Worm (Caenorhabditis elegans): ENCODE results near the gene ben-1.

Gene ben-1

ce11 chrIII:3541539-3541938, at the start of gene ben-1:
TSS of gene ben-1 (minus strand) at chrIII:3541639.
- TF ChIP-seq snpc-4 (tag; optimal IDR thresholded peaks at IDR 0.05) (no peak), nhr-77 (tag; optimal IDR thresholded peaks at IDR 0.05) (no peak), jun-1 (tag; optimal IDR thresholded peaks at IDR 0.05) (no peak), nhr-11 (tag; optimal IDR thresholded peaks at IDR 0.05) (no peak), ztf-4 (tag; optimal IDR thresholded peaks at IDR 0.05) (no peak), nhr-43 (tag; optimal IDR thresholded peaks at IDR 0.05; ENCODE audit: poor library complexity, severe bottlenecking) (no peak), pqm-1 (tag; optimal IDR thresholded peaks at IDR 0.05) (no peak), ZK546.5 (tag; optimal IDR thresholded peaks at IDR 0.05) (no peak), egl-5 (tag; optimal IDR thresholded peaks at IDR 0.05) (no peak), skn-1 (tag; optimal IDR thresholded peaks at IDR 0.05) (no peak), nhr-237 (tag; optimal IDR thresholded peaks at IDR 0.05) (no peak), daf-12 (tag; optimal IDR thresholded peaks at IDR 0.05) (no peak), nhr-67 (tag; optimal IDR thresholded peaks at IDR 0.05) (no peak)

- TF ChIP-seq snpc-4 (tag; optimal IDR thresholded peaks at IDR 0.05) (no peak), egl-5 (tag; optimal IDR thresholded peaks at IDR 0.05) (peak; percentile 70)
Observed at ce11 chrIII:3590365-3590764, 48.9 kb upstream of the ben-1 start, which contains the start of gene ptp-1. TSS of gene ptp-1 (plus strand) at chrIII:3590722.

ce11 chrIII:3588183-3588582, 46.7 kb upstream of the ben-1 start:
- TF ChIP-seq nfya-1 (tag; optimal IDR thresholded peaks at IDR 0.05; ENCODE audit: insufficient read depth) (no peak), lin-39 (tag; optimal IDR thresholded peaks at IDR 0.05) (no peak), nhr-77 (tag; optimal IDR thresholded peaks at IDR 0.05) (no peak), pqm-1 (tag; optimal IDR thresholded peaks at IDR 0.05) (no peak), nhr-43 (tag; optimal IDR thresholded peaks at IDR 0.05; ENCODE audit: poor library complexity, severe bottlenecking) (no peak), ZK546.5 (tag; optimal IDR thresholded peaks at IDR 0.05) (no peak), elt-3 (tag; optimal IDR thresholded peaks at IDR 0.05) (no peak), hmg-11 (tag; optimal IDR thresholded peaks at IDR 0.05) (no peak), nhr-67 (tag; optimal IDR thresholded peaks at IDR 0.05) (no peak), ceh-28 (tag; optimal IDR thresholded peaks at IDR 0.05) (no peak), lsy-12 (tag; optimal IDR thresholded peaks at IDR 0.05) (no peak), zag-1 (tag; optimal IDR thresholded peaks at IDR 0.05) (no peak), mdl-1 (tag; optimal IDR thresholded peaks at IDR 0.05) (no peak), mml-1 (tag; optimal IDR thresholded peaks at IDR 0.05) (no peak), nhr-237 (tag; optimal IDR thresholded peaks at IDR 0.05) (no peak), lin-15B (tag; optimal IDR thresholded peaks at IDR 0.05) (no peak), R02D3.7 (tag; optimal IDR thresholded peaks at IDR 0.05) (no peak), ztf-11 (tag; optimal IDR thresholded peaks at IDR 0.05) (no peak)

ce11 chrIII:3583341-3583740, 41.9 kb upstream of the ben-1 start:
- TF ChIP-seq ztf-4 (tag; optimal IDR thresholded peaks at IDR 0.05) (no peak), hmg-11 (tag; optimal IDR thresholded peaks at IDR 0.05) (peak; percentile 16)

- TF ChIP-seq zag-1 (tag; optimal IDR thresholded peaks at IDR 0.05) (no peak), lin-15B (tag; optimal IDR thresholded peaks at IDR 0.05) (no peak), ztf-11 (tag; optimal IDR thresholded peaks at IDR 0.05) (no peak), lsy-12 (tag; optimal IDR thresholded peaks at IDR 0.05) (no peak), pqm-1 (tag; optimal IDR thresholded peaks at IDR 0.05) (no peak), eor-1 (tag; optimal IDR thresholded peaks at IDR 0.05) (no peak), R02D3.7 (tag; optimal IDR thresholded peaks at IDR 0.05) (no peak), sea-2 (GFP tag; optimal IDR thresholded peaks at IDR 0.05) (no peak), pha-4 (tag; optimal IDR thresholded peaks at IDR 0.05) (no peak), ceh-16 (tag; optimal IDR thresholded peaks at IDR 0.05) (no peak), unc-62 (GFP tag; optimal IDR thresholded peaks at IDR 0.05) (no peak), skn-1 (tag; optimal IDR thresholded peaks at IDR 0.05) (no peak), elt-1 (tag; optimal IDR thresholded peaks at IDR 0.05) (no peak), ceh-9 (tag; optimal IDR thresholded peaks at IDR 0.05) (no peak), nhr-67 (tag; optimal IDR thresholded peaks at IDR 0.05) (no peak), nhr-237 (tag; optimal IDR thresholded peaks at IDR 0.05) (no peak)
Observed at ce11 chrIII:3581636-3582035, 40.2 kb upstream of the ben-1 start, which contains the start of gene C48D5.3. TSS of gene C48D5.3 (minus strand) at chrIII:3581736.

ce11 chrIII:3573281-3573680, 31.8 kb upstream of the ben-1 start, which contains the start of gene nhr-6:
TSS of gene nhr-6 (plus strand) at chrIII:3573581.
- TF ChIP-seq egl-5 (tag; optimal IDR thresholded peaks at IDR 0.05) (no peak), nhr-237 (tag; optimal IDR thresholded peaks at IDR 0.05) (no peak), nhr-76 (tag; optimal IDR thresholded peaks at IDR 0.05) (no peak), egl-27 (tag; optimal IDR thresholded peaks at IDR 0.05) (no peak), lin-15B (tag; optimal IDR thresholded peaks at IDR 0.05) (no peak), fkh-2 (tag; optimal IDR thresholded peaks at IDR 0.05) (no peak), eor-1 (tag; optimal IDR thresholded peaks at IDR 0.05) (no peak), ceh-82 (tag; optimal IDR thresholded peaks at IDR 0.05) (no peak)

Data from whole organism, L3 larva.